Worm (Caenorhabditis elegans) whole organism, midembryonic: ENCODE measurements around the gene ergo-1.

Experiments
- T22C8.4 ChIP-seq: fragments of 200-800 bp; sonication (Bioruptor generic); IDR thresholded peaks from 2 replicates; pipeline ENCODE4 v1.3.6; 2022; ENCODE audit warnings: missing genetic modification characterization, missing compliant biosample characterization
- klf-2 ChIP-seq: fragments of 200-800 bp; sonication (Bioruptor generic); conservative IDR thresholded peaks from 2 replicates; pipeline ENCODE4 v1.3.6; 2022; ENCODE audit warnings: missing genetic modification reagents, missing genetic modification characterization, missing compliant biosample characterization
- ztf-23 ChIP-seq: fragments of 200-800 bp; sonication (Bioruptor generic); IDR thresholded peaks from 2 replicates; pipeline ENCODE4 v1.3.6; 2022; ENCODE audit warnings: missing genetic modification reagents, missing genetic modification characterization, missing compliant biosample characterization

DNA sequence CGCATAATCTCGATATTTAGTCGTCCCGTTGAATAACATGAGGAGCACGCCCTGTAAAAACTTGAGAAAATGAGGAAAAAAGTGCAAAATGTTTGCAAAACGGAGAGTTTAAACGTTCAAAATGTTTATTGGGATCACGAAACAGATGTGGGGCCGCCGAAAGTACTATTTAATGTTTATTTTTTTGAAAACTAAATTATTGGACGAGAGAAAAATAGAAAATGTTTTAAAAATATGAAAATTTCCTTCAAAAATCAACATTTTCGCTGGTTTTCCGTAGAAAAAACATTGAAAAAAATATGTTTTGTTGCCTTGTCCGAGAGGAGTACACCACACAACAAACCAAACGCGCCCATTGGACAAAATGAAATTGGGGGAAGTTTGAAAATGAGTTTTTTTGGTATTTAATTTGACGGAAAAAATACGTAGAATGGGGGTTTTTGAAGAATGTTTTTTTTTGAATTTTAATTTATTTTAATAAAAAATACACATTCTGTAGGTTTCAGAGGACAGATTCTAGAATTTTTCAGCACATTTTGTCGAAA, 43.8 kb upstream of the ergo-1 start, which contains the start of gene sqv-6:
- TF ChIP-seq ztf-23 (GFP tag; lab: Robert Waterston, UW): no peak
- no peak for TF ChIP-seq T22C8.4 (GFP tag; lab: Robert Waterston, UW)
- no peak for TF ChIP-seq klf-2 (GFP tag; lab: Robert Waterston, UW)
